Worm (Caenorhabditis elegans) whole organism, L1 larva: ENCODE measurements around the gene smrc-1.

Experiments used
- efl-1 ChIP-seq, 4 experiments: fragments of 150-350 bp; optimal IDR thresholded peaks in 3 of 4; peaks in 1 of 4; 1 replicate in 1 of 4; 2 replicates in 3 of 4; lab custom pipeline; 2014; ENCODE audit warnings: missing biosample characterization in 2 of 4, missing genetic modification characterization in 2 of 4, missing genetic modification reagents in 2 of 4
- egl-13 ChIP-seq: sonication (generic microtip); optimal IDR thresholded peaks from 2 replicates; lab custom pipeline; 2016; ENCODE audit warnings: missing genotype, missing genetic modification reagents, missing genetic modification characterization, missing compliant biosample characterization
- lin-15B ChIP-seq: fragments of 150-350 bp; sonication (generic microtip); optimal IDR thresholded peaks from 3 replicates; lab custom pipeline; 2014; ENCODE audit warnings: missing biosample characterization, missing genetic modification characterization
- lin-39 ChIP-seq: fragments of 150-350 bp; optimal IDR thresholded peaks from 2 replicates; lab custom pipeline; 2014; ENCODE audit warnings: missing biosample characterization, missing genetic modification reagents, missing genetic modification characterization
- mab-9 ChIP-seq: fragments of 200-800 bp; sonication (Bioruptor generic); IDR thresholded peaks from 2 replicates; pipeline ENCODE4 v1.3.6; 2022; ENCODE audit warnings: missing genetic modification reagents, missing genetic modification characterization, missing compliant biosample characterization
- nhr-237 ChIP-seq: fragments of 150-350 bp; optimal IDR thresholded peaks from 2 replicates; lab custom pipeline; 2014; ENCODE audit warnings: missing biosample characterization, missing genetic modification characterization
- nhr-77 ChIP-seq: fragments of 150-350 bp; optimal IDR thresholded peaks from 2 replicates; lab custom pipeline; 2014; ENCODE audit warnings: missing biosample characterization, missing genetic modification characterization

DNA sequence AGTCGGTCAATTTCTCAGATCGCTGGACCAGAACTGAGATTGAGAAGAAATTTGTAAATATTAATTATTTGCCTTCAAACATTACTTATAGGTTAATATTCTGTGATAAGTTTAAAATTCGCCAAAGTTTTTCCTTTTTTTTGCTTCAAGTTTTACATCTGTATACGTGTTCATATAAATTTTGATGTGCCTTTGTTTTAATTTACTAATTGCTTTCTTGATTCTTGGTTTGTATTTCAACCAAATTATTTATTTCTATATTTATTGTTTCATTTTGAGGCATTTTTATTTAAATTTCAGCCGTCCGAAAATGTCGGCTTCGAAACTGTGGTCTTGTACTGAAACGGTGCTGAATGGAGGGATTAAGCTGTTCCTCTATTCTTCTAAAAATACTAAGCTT lies 45.6 kb downstream of the smrc-1 start, which contains the start of gene C05D11.1:
- TF ChIP-seq mab-9 (GFP tag; lab: Robert Waterston, UW) (no peak), lin-39 (tag; lab: Kevin White, UChicago) (no peak), lin-15B (no peak), egl-13 (tag; lab: Kevin White, UChicago) (no peak), efl-1 (optimal IDR thresholded peaks at IDR 0.05; lab: Kevin White, UChicago) (no peak), efl-1 (GFP tag; optimal IDR thresholded peaks at IDR 0.05 in 1 of 2; lab: Kevin White, UChicago) (no peak), nhr-237 (tag; lab: Kevin White, UChicago) (no peak), nhr-77 (tag; lab: Kevin White, UChicago) (no peak)
